Worm (Caenorhabditis elegans) whole organism, L1 larva: ENCODE results near the gene igeg-1.

Source experiments
- C04F5.9 ChIP-seq: sonication (generic microtip); optimal IDR thresholded peaks from 2 replicates; lab custom pipeline; 2016; ENCODE audit warnings: missing genetic modification characterization, missing compliant biosample characterization
- C34B4.2 ChIP-seq: sonication (generic microtip); optimal IDR thresholded peaks from 2 replicates; lab custom pipeline; 2017; ENCODE audit warnings: mild to moderate bottlenecking, missing genetic modification characterization, missing compliant biosample characterization
- F16B12.6 ChIP-seq: fragments of 150-350 bp; optimal IDR thresholded peaks from 2 replicates; lab custom pipeline; 2014; ENCODE audit warnings: missing biosample characterization, missing genetic modification characterization
- aha-1 ChIP-seq: fragments of 150-350 bp; optimal IDR thresholded peaks from 2 replicates; lab custom pipeline; 2014; ENCODE audit warnings: missing biosample characterization, missing genetic modification characterization
- alr-1 ChIP-seq: fragments of 200-800 bp; sonication (Bioruptor generic); optimal IDR thresholded peaks from 2 replicates; lab custom pipeline; 2018; ENCODE audit warnings: borderline replicate concordance, mild to moderate bottlenecking, missing genetic modification characterization, missing compliant biosample characterization
- ama-1 ChIP-seq: fragments of 150-350 bp; optimal IDR thresholded peaks from 2 replicates; lab custom pipeline; 2014
- blmp-1 ChIP-seq: fragments of 150-350 bp; optimal IDR thresholded peaks from 2 replicates; lab custom pipeline; 2014; ENCODE audit warnings: missing biosample characterization, missing genetic modification characterization
- ceh-63 ChIP-seq: fragments of 200-800 bp; sonication (Bioruptor generic); optimal IDR thresholded peaks from 2 replicates; lab custom pipeline; 2018; ENCODE audit warnings: mild to moderate bottlenecking, missing genetic modification characterization, missing compliant biosample characterization
- ceh-8 ChIP-seq: fragments of 200-800 bp; sonication (Bioruptor generic); optimal IDR thresholded peaks from 2 replicates; lab custom pipeline; 2018; ENCODE audit warnings: mild to moderate bottlenecking, missing genetic modification characterization, moderate library complexity, missing compliant biosample characterization
- ces-1 ChIP-seq: fragments of 150-350 bp; optimal IDR thresholded peaks from 2 replicates; lab custom pipeline; 2014; ENCODE audit warnings: missing biosample characterization, missing genetic modification reagents, missing genetic modification characterization
- dpl-1 ChIP-seq, 3 experiments: fragments of 150-350 bp in 2 of 3; sonication (generic microtip) in 1 of 3; optimal IDR thresholded peaks; 2 replicates each; lab custom pipeline; 2014 to 2017; ENCODE audit warnings: missing biosample characterization in 3 of 3, missing genetic modification characterization in 3 of 3, missing genetic modification reagents in 3 of 3
- efl-3 ChIP-seq: fragments of 200-800 bp; sonication (Bioruptor generic); optimal IDR thresholded peaks from 2 replicates; lab custom pipeline; 2018; ENCODE audit warnings: mild to moderate bottlenecking, missing genetic modification characterization, missing compliant biosample characterization
- egl-27 ChIP-seq, 2 experiments: fragments of 150-350 bp in 1 of 2; sonication (generic microtip); optimal IDR thresholded peaks; 3 replicates each; lab custom pipeline; 2017 to 2018; ENCODE audit warnings: missing biosample characterization in 2 of 2, missing genetic modification characterization in 2 of 2, missing genetic modification reagents in 2 of 2
- elt-2 ChIP-seq: sonication (generic microtip); optimal IDR thresholded peaks from 2 replicates; lab custom pipeline; 2016; ENCODE audit warnings: missing genetic modification characterization, mild to moderate bottlenecking, inconsistent platforms, missing compliant biosample characterization, missing genetic modification reagents
- ets-5 ChIP-seq: fragments of 200-800 bp; sonication (Bioruptor generic); IDR thresholded peaks from 2 replicates; pipeline ENCODE4 v1.3.6; 2022; ENCODE audit warnings: missing genetic modification characterization, missing compliant biosample characterization
- fos-1 ChIP-seq: fragments of 150-350 bp; optimal IDR thresholded peaks from 2 replicates; lab custom pipeline; 2014; ENCODE audit warnings: missing biosample characterization, missing genetic modification characterization
- grh-1 ChIP-seq: fragments of 200-800 bp; sonication (Bioruptor generic); IDR thresholded peaks from 2 replicates; pipeline ENCODE4 v1.3.6; 2022; ENCODE audit warnings: missing genetic modification reagents, missing genetic modification characterization, missing compliant biosample characterization
- hlh-4 ChIP-seq: sonication (generic microtip); optimal IDR thresholded peaks from 2 replicates; lab custom pipeline; 2016; ENCODE audit warnings: mild to moderate bottlenecking, missing genetic modification characterization, missing compliant biosample characterization
- irx-1 ChIP-seq: sonication (generic microtip); optimal IDR thresholded peaks from 2 replicates; lab custom pipeline; 2016; ENCODE audit warnings: missing genetic modification characterization, missing compliant biosample characterization
- lin-13 ChIP-seq: fragments of 150-350 bp; optimal IDR thresholded peaks from 2 replicates; lab custom pipeline; 2014; ENCODE audit warnings: missing biosample characterization, missing genetic modification reagents, missing genetic modification characterization
- lir-3 ChIP-seq: sonication (generic microtip); optimal IDR thresholded peaks from 2 replicates; lab custom pipeline; 2016; ENCODE audit warnings: mild to moderate bottlenecking, missing genetic modification characterization, moderate library complexity, missing compliant biosample characterization; ENCODE audit not compliant: poor library complexity
- lsy-2 ChIP-seq, 2 experiments: fragments of 150-350 bp; optimal IDR thresholded peaks; 2 replicates each; lab custom pipeline; 2014; ENCODE audit warnings: missing biosample characterization in 2 of 2, missing genetic modification characterization in 2 of 2
- mep-1 ChIP-seq: fragments of 150-350 bp; optimal IDR thresholded peaks from 2 replicates; lab custom pipeline; 2014; ENCODE audit warnings: missing biosample characterization, missing genetic modification characterization
- nhr-85 ChIP-seq: sonication (generic microtip); peaks from one replicate; lab custom pipeline; 2016; ENCODE audit warnings: missing genetic modification characterization, inconsistent platforms, missing compliant biosample characterization
- pag-3 ChIP-seq: sonication (generic microtip); optimal IDR thresholded peaks from 2 replicates; lab custom pipeline; 2017; ENCODE audit warnings: missing genetic modification characterization, mild to moderate bottlenecking, missing compliant biosample characterization, antibody characterized with exemption, borderline replicate concordance; ENCODE audit not compliant: insufficient read depth
- pax-3 ChIP-seq: fragments of 200-800 bp; sonication (Bioruptor generic); optimal IDR thresholded peaks from 2 replicates; lab custom pipeline; 2018; ENCODE audit warnings: mild to moderate bottlenecking, missing genetic modification characterization, moderate library complexity, missing compliant biosample characterization
- skn-1 ChIP-seq: fragments of 150-350 bp; optimal IDR thresholded peaks from 2 replicates; lab custom pipeline; 2014; ENCODE audit warnings: missing biosample characterization, missing genetic modification characterization
- snpc-4 ChIP-seq: fragments of 150-350 bp; optimal IDR thresholded peaks from 2 replicates; lab custom pipeline; 2014; ENCODE audit warnings: missing biosample characterization, missing genetic modification characterization
- snu-23 ChIP-seq: sonication (generic microtip); optimal IDR thresholded peaks from 2 replicates; lab custom pipeline; 2016; ENCODE audit warnings: missing genetic modification characterization, missing compliant biosample characterization
- sox-4 ChIP-seq: sonication (generic microtip); optimal IDR thresholded peaks from 2 replicates; lab custom pipeline; 2016; ENCODE audit warnings: missing genetic modification characterization, missing compliant biosample characterization
- sptf-1 ChIP-seq: fragments of 150-350 bp; optimal IDR thresholded peaks from 2 replicates; lab custom pipeline; 2014; ENCODE audit warnings: missing biosample characterization, missing genetic modification characterization
- sup-37 ChIP-seq: fragments of 200-800 bp; sonication (Bioruptor generic); optimal IDR thresholded peaks from 2 replicates; lab custom pipeline; 2018; ENCODE audit warnings: mild to moderate bottlenecking, missing genetic modification characterization, missing compliant biosample characterization
- unc-130 ChIP-seq: fragments of 150-350 bp; optimal IDR thresholded peaks from 2 replicates; lab custom pipeline; 2017; ENCODE audit warnings: missing biosample characterization, missing genetic modification characterization, inconsistent platforms
- unc-30 ChIP-seq: sonication (generic microtip); optimal IDR thresholded peaks from 2 replicates; lab custom pipeline; 2017; ENCODE audit warnings: missing biosample characterization, missing genetic modification characterization
- vab-15 ChIP-seq: sonication (generic microtip); optimal IDR thresholded peaks from 2 replicates; lab custom pipeline; 2017; ENCODE audit warnings: missing genotype, mild to moderate bottlenecking, missing genetic modification characterization, missing compliant biosample characterization
- xbp-1 ChIP-seq: sonication (generic microtip); optimal IDR thresholded peaks from 2 replicates; lab custom pipeline; 2016; ENCODE audit warnings: missing genetic modification characterization, missing compliant biosample characterization
- zag-1 ChIP-seq: fragments of 150-350 bp; optimal IDR thresholded peaks from 2 replicates; lab custom pipeline; 2014; ENCODE audit warnings: missing biosample characterization, missing genetic modification characterization

The igeg-1 gene

ce11 chrIV:4513269-4513819 is 49.1 kb upstream of the igeg-1 start, which contains the start of gene sar-1 (continued):
- TF ChIP-seq lir-3 (tag; lab: Kevin White, UChicago) (no peak), sptf-1 (tag; lab: Kevin White, UChicago) (no peak), ces-1 (GFP tag; lab: Kevin White, UChicago) (no peak), lin-13 (peak; percentile 81), vab-15 (no peak), zag-1 (tag; lab: Kevin White, UChicago) (no peak), sox-4 (tag; lab: Kevin White, UChicago) (peak; percentile 60), skn-1 (tag; lab: Kevin White, UChicago) (peak; percentile 48), egl-27 (tag; optimal IDR thresholded peaks at IDR 0.05; lab: Kevin White, UChicago) (no peak), snu-23 (GFP tag; lab: Kevin White, UChicago) (peak; percentile 90), unc-130 (tag; lab: Kevin White, UChicago) (peak; percentile 35), pax-3 (tag; lab: Kevin White, UChicago) (peak; percentile 72), dpl-1 (GFP tag; optimal IDR thresholded peaks at IDR 0.05; lab: Kevin White, UChicago) (peak; percentile 58 to 83 (median 80)), unc-30 (tag; lab: Kevin White, UChicago) (no peak), sup-37 (peak; percentile 69), fos-1 (tag; lab: Kevin White, UChicago) (peak; percentile 80), ets-5 (GFP tag; lab: Robert Waterston, UW) (no peak), grh-1 (GFP tag; lab: Robert Waterston, UW) (peak; percentile 79), xbp-1 (peak; percentile 93), C04F5.9 (tag; lab: Kevin White, UChicago) (peak; percentile 35), nhr-85 (tag; lab: Kevin White, UChicago) (peak; percentile 85), ceh-8 (GFP tag; lab: Kevin White, UChicago) (peak; percentile 80), F16B12.6 (peak; percentile 60), elt-2 (peak; percentile 29), efl-3 (GFP tag; lab: Kevin White, UChicago) (peak; percentile 18), irx-1 (tag; lab: Kevin White, UChicago) (peak; percentile 85), C34B4.2 (tag; lab: Kevin White, UChicago) (no peak), ceh-63 (GFP tag; lab: Kevin White, UChicago) (no peak), snpc-4 (tag; lab: Kevin White, UChicago) (peak; percentile 41), mep-1 (tag; lab: Kevin White, UChicago) (peak; percentile 95), lsy-2 (tag; optimal IDR thresholded peaks at IDR 0.05; lab: Kevin White, UChicago) (peak; percentile 85 to 89), alr-1 (tag; lab: Kevin White, UChicago) (no peak), blmp-1 (tag; lab: Kevin White, UChicago) (peak; percentile 45), ama-1 (lab: Kevin White, UChicago) (no peak), hlh-4 (no peak), aha-1 (tag; lab: Kevin White, UChicago) (peak; percentile 17)

ce11 chrIV:4516478-4516877 is 46.0 kb upstream of the igeg-1 start:
- no peak for TF ChIP-seq blmp-1 (tag; lab: Kevin White, UChicago)
- peak; percentile 2 for TF ChIP-seq ceh-8 (GFP tag; lab: Kevin White, UChicago)

- TF ChIP-seq blmp-1 (tag; lab: Kevin White, UChicago) (peak; percentile 34), pag-3 (tag; lab: Kevin White, UChicago) (no peak)
- TF ChIP-seq, all 84 proteins: peak for 1
These were observed 45.4 kb upstream of the igeg-1 start, which contains the start of gene ZK180.5 for ce11 chrIV:4517066-4517465. TSS of gene ZK180.5 (minus strand) at chrIV:4517166.
